Fruit fly (Drosophila melanogaster): ENCODE measurements around the gene Acbp1.

Acbp1 gene

DNA sequence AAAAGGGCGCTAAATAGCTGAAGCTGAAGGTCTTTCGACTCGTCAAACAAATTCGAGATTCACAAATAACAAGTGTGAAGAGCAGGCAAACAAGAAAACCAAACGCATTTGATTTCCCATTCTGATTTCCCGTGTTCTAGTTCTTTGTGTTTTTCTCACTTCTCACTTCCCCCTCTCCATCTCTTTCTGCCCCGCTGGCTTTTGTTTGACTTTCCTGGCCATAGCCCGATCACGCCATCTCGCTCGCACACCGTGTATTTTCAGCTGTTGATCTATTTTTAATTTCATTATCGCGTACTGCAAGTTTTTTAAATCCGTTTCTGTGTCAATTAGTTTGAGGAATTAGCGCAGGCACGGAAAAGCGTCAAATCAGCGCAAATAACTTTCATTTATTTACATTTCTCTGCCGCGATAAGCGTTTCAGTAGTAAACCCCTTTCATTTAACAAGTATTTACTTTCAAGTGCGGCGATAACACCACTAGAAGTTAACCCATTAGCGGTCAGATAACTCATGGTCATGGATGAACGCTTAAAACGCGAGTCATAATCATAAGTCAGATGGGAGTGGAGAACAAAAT is 1.4 kb upstream of the Acbp1 start (continued):
- TF ChIP-seq eve (GFP tag; optimal IDR thresholded peaks at IDR 0.05) (peak in 1 of 2 experiments; percentile 59), Eip74EF (GFP tag; optimal IDR thresholded peaks at IDR 0.05) (peak in 1 of 2 experiments; percentile 53), seq (GFP tag; IDR thresholded peaks at IDR 0.05) (no peak), CG17802 (tag; optimal IDR thresholded peaks at IDR 0.05) (no peak), Chrac-16 (GFP tag; optimal IDR thresholded peaks at IDR 0.05) (no peak), mam (GFP tag; optimal IDR thresholded peaks at IDR 0.05) (no peak), CG12942 (GFP tag; optimal IDR thresholded peaks at IDR 0.05) (no peak), lola (GFP tag; optimal IDR thresholded peaks at IDR 0.05) (no peak), Ravus (GFP tag; IDR thresholded peaks at IDR 0.05) (no peak), lov (optimal IDR thresholded peaks at IDR 0.05) (no peak), lov (GFP tag; IDR thresholded peaks at IDR 0.05) (no peak), Hmr (GFP tag; optimal IDR thresholded peaks at IDR 0.05) (peak; percentile 4), Nf-YC (tag; optimal IDR thresholded peaks at IDR 0.05) (no peak), CG18599 (GFP tag; optimal IDR thresholded peaks at IDR 0.05) (no peak), Ada2b (GFP tag; IDR thresholded peaks at IDR 0.05) (no peak), HLH54F (GFP tag; optimal IDR thresholded peaks at IDR 0.05) (no peak), CG17568 (GFP tag; optimal IDR thresholded peaks at IDR 0.05) (no peak), C15 (GFP tag; IDR thresholded peaks at IDR 0.05) (no peak), shn (GFP tag; optimal IDR thresholded peaks at IDR 0.05) (no peak), Bdp1 (GFP tag; optimal IDR thresholded peaks at IDR 0.05) (no peak), Oaz (GFP tag; IDR thresholded peaks at IDR 0.05) (no peak), CG9437 (GFP tag; optimal IDR thresholded peaks at IDR 0.05) (no peak), CG4707 (GFP tag; optimal IDR thresholded peaks at IDR 0.05) (no peak), Antp (GFP tag; optimal IDR thresholded peaks at IDR 0.05) (no peak), pum (GFP tag; optimal IDR thresholded peaks at IDR 0.05) (no peak), onecut (GFP tag; IDR thresholded peaks at IDR 0.05) (no peak), zf30C (GFP tag; optimal IDR thresholded peaks at IDR 0.05) (no peak), caup (GFP tag; optimal IDR thresholded peaks at IDR 0.05; ENCODE audit: severe bottlenecking) (peak; percentile 4), CG7745 (tag; optimal IDR thresholded peaks at IDR 0.05) (peak; percentile 2), Xrp1 (GFP tag; IDR thresholded peaks at IDR 0.05) (no peak), Mad (GFP tag; optimal IDR thresholded peaks at IDR 0.05) (no peak), Aef1 (GFP tag; IDR thresholded peaks at IDR 0.05) (no peak), tin (GFP tag; optimal IDR thresholded peaks at IDR 0.05) (no peak), HmgZ (tag; optimal IDR thresholded peaks at IDR 0.05) (no peak), CG1602 (GFP tag; optimal IDR thresholded peaks at IDR 0.05) (no peak), CG6854 (GFP tag; optimal IDR thresholded peaks at IDR 0.05) (no peak), CG11695 (GFP tag; IDR thresholded peaks at IDR 0.05) (no peak), CG5180 (GFP tag; optimal IDR thresholded peaks at IDR 0.05) (no peak), Vsx1 (GFP tag; optimal IDR thresholded peaks at IDR 0.05) (peak; percentile 33), CG31388 (GFP tag; optimal IDR thresholded peaks at IDR 0.05) (no peak), CG31224 (GFP tag; IDR thresholded peaks at IDR 0.05) (no peak), CG4730 (GFP tag; IDR thresholded peaks at IDR 0.05) (no peak), run (tag; optimal IDR thresholded peaks at IDR 0.05) (peak; percentile 37), dimm (GFP tag; IDR thresholded peaks at IDR 0.05) (no peak), Asciz (GFP tag; optimal IDR thresholded peaks at IDR 0.05) (no peak), CG10979 (tag; optimal IDR thresholded peaks at IDR 0.05) (no peak), CG14667 (GFP tag; IDR thresholded peaks at IDR 0.05) (no peak), CG17612 (GFP tag; IDR thresholded peaks at IDR 0.05) (no peak), sima (GFP tag; optimal IDR thresholded peaks at IDR 0.05) (no peak), CG10462 (GFP tag; optimal IDR thresholded peaks at IDR 0.05) (no peak), dm (GFP tag; optimal IDR thresholded peaks at IDR 0.05) (no peak), E2f2 (GFP tag; IDR thresholded peaks at IDR 0.05) (no peak)

Measured in whole organism, embryonic.